Fruit fly (Drosophila melanogaster): ENCODE data around the gene Cox17.

DNA sequence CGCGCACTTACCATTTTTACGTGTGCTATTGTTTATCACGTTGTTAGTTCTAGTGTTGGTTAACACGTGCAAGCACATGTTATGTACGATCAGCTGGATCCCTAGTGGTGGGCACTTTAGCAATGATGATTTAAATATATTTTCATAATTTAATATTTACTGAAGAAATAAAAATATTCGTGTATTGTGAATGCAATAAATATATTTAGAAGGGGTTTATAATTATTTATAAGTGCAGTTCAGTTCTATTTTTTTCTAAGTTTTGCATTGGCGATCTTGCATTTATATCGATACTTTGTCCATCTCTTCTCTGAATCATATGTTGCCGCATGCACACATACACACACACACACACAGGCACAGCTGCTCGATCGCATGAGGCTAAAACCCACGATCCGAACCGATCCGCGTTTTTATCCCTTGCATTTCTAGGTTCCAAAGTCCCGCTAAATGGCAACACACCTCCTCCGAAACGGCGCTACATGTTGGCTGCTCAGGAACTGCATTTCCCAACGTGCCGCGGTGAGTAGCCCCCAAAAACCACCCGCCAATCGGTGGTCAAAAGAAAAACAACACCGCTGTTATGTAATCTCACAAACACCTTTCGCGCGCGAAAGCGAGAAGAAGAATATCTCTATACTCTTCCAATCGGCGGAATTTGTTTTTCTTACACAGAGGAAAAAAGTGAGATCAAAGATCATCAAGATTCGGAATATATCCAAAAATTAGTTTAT is 1.4 kb upstream of the Cox17 start, which contains the start of the genes CG15027 and Dbct:
- no peak for TF ChIP-seq gfzf (GFP tag; optimal IDR thresholded peaks at IDR 0.05)
- peak; percentile 53 for TF ChIP-seq Dref (GFP tag; IDR thresholded peaks at IDR 0.05)
- no peak for TF ChIP-seq CG3995 (GFP tag; optimal IDR thresholded peaks at IDR 0.05)
- no peak for TF ChIP-seq CG33213 (GFP tag; optimal IDR thresholded peaks at IDR 0.05)
- 0 out of 3 replicates have a peak, but pooled peaks have one; percentile 39 for TF ChIP-seq CG11560 (tag; IDR thresholded peaks at IDR 0.05)
- no peak for TF ChIP-seq dan (GFP tag; IDR thresholded peaks at IDR 0.05)
- peak; percentile 39 for TF ChIP-seq stwl (tag; optimal IDR thresholded peaks at IDR 0.05)
- no peak for TF ChIP-seq CG12219 (GFP tag; optimal IDR thresholded peaks at IDR 0.05)
- TF ChIP-seq Mrtf (GFP tag; IDR thresholded peaks at IDR 0.05): 0 out of 3 replicates have a peak, but pooled peaks have one; percentile 5
- TF ChIP-seq NK7.1 (GFP tag; optimal IDR thresholded peaks at IDR 0.05): no peak
- TF ChIP-seq Vsx1 (GFP tag; optimal IDR thresholded peaks at IDR 0.05): no peak
- no peak for TF ChIP-seq CG18011 (GFP tag; optimal IDR thresholded peaks at IDR 0.05)

All from whole organism, embryonic.